Worm (Caenorhabditis elegans) whole organism, L1 larva: ENCODE measurements around the gene arl-8.

Source experiments
- C34B4.2 ChIP-seq: sonication (generic microtip); optimal IDR thresholded peaks from 2 replicates; lab custom pipeline; 2017; ENCODE audit warnings: mild to moderate bottlenecking, missing genetic modification characterization, missing compliant biosample characterization
- F16B12.6 ChIP-seq: fragments of 150-350 bp; optimal IDR thresholded peaks from 2 replicates; lab custom pipeline; 2014; ENCODE audit warnings: missing biosample characterization, missing genetic modification characterization
- Y116A8C.19 ChIP-seq: sonication (generic microtip); optimal IDR thresholded peaks from 2 replicates; lab custom pipeline; 2016; ENCODE audit warnings: missing compliant biosample characterization, missing genetic modification characterization, borderline replicate concordance
- aha-1 ChIP-seq: fragments of 150-350 bp; optimal IDR thresholded peaks from 2 replicates; lab custom pipeline; 2014; ENCODE audit warnings: missing biosample characterization, missing genetic modification characterization
- aly-2 ChIP-seq: fragments of 150-350 bp; optimal IDR thresholded peaks from 2 replicates; lab custom pipeline; 2014; ENCODE audit warnings: missing biosample characterization, missing genetic modification characterization
- ama-1 ChIP-seq: fragments of 150-350 bp; optimal IDR thresholded peaks from 2 replicates; lab custom pipeline; 2014
- ceh-63 ChIP-seq: fragments of 200-800 bp; sonication (Bioruptor generic); optimal IDR thresholded peaks from 2 replicates; lab custom pipeline; 2018; ENCODE audit warnings: mild to moderate bottlenecking, missing genetic modification characterization, missing compliant biosample characterization
- ceh-8 ChIP-seq: fragments of 200-800 bp; sonication (Bioruptor generic); optimal IDR thresholded peaks from 2 replicates; lab custom pipeline; 2018; ENCODE audit warnings: mild to moderate bottlenecking, missing genetic modification characterization, moderate library complexity, missing compliant biosample characterization
- ceh-88 ChIP-seq: fragments of 200-800 bp; sonication (Bioruptor generic); IDR thresholded peaks from 2 replicates; pipeline ENCODE4 v1.3.6; 2022; ENCODE audit warnings: missing genetic modification characterization, missing compliant biosample characterization
- ceh-90 ChIP-seq: sonication (generic microtip); optimal IDR thresholded peaks from 2 replicates; lab custom pipeline; 2016; ENCODE audit warnings: missing genetic modification characterization, missing compliant biosample characterization
- efl-1 ChIP-seq, 4 experiments: fragments of 150-350 bp; optimal IDR thresholded peaks in 3 of 4; peaks in 1 of 4; 1 replicate in 1 of 4; 2 replicates in 3 of 4; lab custom pipeline; 2014; ENCODE audit warnings: missing biosample characterization in 2 of 4, missing genetic modification characterization in 2 of 4, missing genetic modification reagents in 2 of 4
- egl-27 ChIP-seq, 2 experiments: fragments of 150-350 bp in 1 of 2; sonication (generic microtip); optimal IDR thresholded peaks; 3 replicates each; lab custom pipeline; 2017 to 2018; ENCODE audit warnings: missing biosample characterization in 2 of 2, missing genetic modification characterization in 2 of 2, missing genetic modification reagents in 2 of 2
- elt-2 ChIP-seq: sonication (generic microtip); optimal IDR thresholded peaks from 2 replicates; lab custom pipeline; 2016; ENCODE audit warnings: missing genetic modification characterization, mild to moderate bottlenecking, inconsistent platforms, missing compliant biosample characterization, missing genetic modification reagents
- ets-5 ChIP-seq: fragments of 200-800 bp; sonication (Bioruptor generic); IDR thresholded peaks from 2 replicates; pipeline ENCODE4 v1.3.6; 2022; ENCODE audit warnings: missing genetic modification characterization, missing compliant biosample characterization
- fkh-8 ChIP-seq: sonication (generic microtip); optimal IDR thresholded peaks from 2 replicates; lab custom pipeline; 2016; ENCODE audit warnings: mild to moderate bottlenecking, missing genetic modification characterization, missing compliant biosample characterization
- hpl-2 ChIP-seq: fragments of 150-350 bp; optimal IDR thresholded peaks from 2 replicates; lab custom pipeline; 2014; ENCODE audit warnings: missing biosample characterization, missing genetic modification reagents, missing genetic modification characterization
- lin-13 ChIP-seq: fragments of 150-350 bp; optimal IDR thresholded peaks from 2 replicates; lab custom pipeline; 2014; ENCODE audit warnings: missing biosample characterization, missing genetic modification reagents, missing genetic modification characterization
- lin-15B ChIP-seq: fragments of 150-350 bp; sonication (generic microtip); optimal IDR thresholded peaks from 3 replicates; lab custom pipeline; 2014; ENCODE audit warnings: missing biosample characterization, missing genetic modification characterization
- lir-3 ChIP-seq: sonication (generic microtip); optimal IDR thresholded peaks from 2 replicates; lab custom pipeline; 2016; ENCODE audit warnings: mild to moderate bottlenecking, missing genetic modification characterization, moderate library complexity, missing compliant biosample characterization; ENCODE audit not compliant: poor library complexity
- mab-9 ChIP-seq: fragments of 200-800 bp; sonication (Bioruptor generic); IDR thresholded peaks from 2 replicates; pipeline ENCODE4 v1.3.6; 2022; ENCODE audit warnings: missing genetic modification reagents, missing genetic modification characterization, missing compliant biosample characterization
- mdl-1 ChIP-seq, 2 experiments: fragments of 150-350 bp; optimal IDR thresholded peaks; 2 replicates each; lab custom pipeline; 2014 to 2017; ENCODE audit warnings: missing biosample characterization in 2 of 2, missing genetic modification characterization in 2 of 2, inconsistent platforms in 1 of 2
- nhr-11 ChIP-seq: fragments of 150-350 bp; optimal IDR thresholded peaks from 2 replicates; lab custom pipeline; 2014; ENCODE audit warnings: missing biosample characterization, missing genetic modification characterization
- nhr-237 ChIP-seq: fragments of 150-350 bp; optimal IDR thresholded peaks from 2 replicates; lab custom pipeline; 2014; ENCODE audit warnings: missing biosample characterization, missing genetic modification characterization
- nhr-71 ChIP-seq: sonication (generic microtip); optimal IDR thresholded peaks from 2 replicates; lab custom pipeline; 2016; ENCODE audit warnings: mild to moderate bottlenecking, missing genetic modification characterization, moderate library complexity, missing compliant biosample characterization
- nhr-76 ChIP-seq: sonication (generic microtip); optimal IDR thresholded peaks from 2 replicates; lab custom pipeline; 2017; ENCODE audit warnings: missing biosample characterization, missing genetic modification characterization
- nhr-77 ChIP-seq: fragments of 150-350 bp; optimal IDR thresholded peaks from 2 replicates; lab custom pipeline; 2014; ENCODE audit warnings: missing biosample characterization, missing genetic modification characterization
- nhr-85 ChIP-seq: sonication (generic microtip); peaks from one replicate; lab custom pipeline; 2016; ENCODE audit warnings: missing genetic modification characterization, inconsistent platforms, missing compliant biosample characterization
- skn-1 ChIP-seq: fragments of 150-350 bp; optimal IDR thresholded peaks from 2 replicates; lab custom pipeline; 2014; ENCODE audit warnings: missing biosample characterization, missing genetic modification characterization
- sup-37 ChIP-seq: fragments of 200-800 bp; sonication (Bioruptor generic); optimal IDR thresholded peaks from 2 replicates; lab custom pipeline; 2018; ENCODE audit warnings: mild to moderate bottlenecking, missing genetic modification characterization, missing compliant biosample characterization
- swsn-7 ChIP-seq: sonication (generic microtip); optimal IDR thresholded peaks from 2 replicates; lab custom pipeline; 2016; ENCODE audit warnings: missing genetic modification characterization, missing compliant biosample characterization
- tbx-2 ChIP-seq: sonication (generic microtip); optimal IDR thresholded peaks from 2 replicates; lab custom pipeline; 2016; ENCODE audit warnings: missing genetic modification characterization, missing compliant biosample characterization
- unc-130 ChIP-seq: fragments of 150-350 bp; optimal IDR thresholded peaks from 2 replicates; lab custom pipeline; 2017; ENCODE audit warnings: missing biosample characterization, missing genetic modification characterization, inconsistent platforms
- unc-98 ChIP-seq: fragments of 200-800 bp; sonication (Bioruptor generic); IDR thresholded peaks from 2 replicates; pipeline ENCODE4 v1.3.6; 2022; ENCODE audit warnings: missing genetic modification characterization, missing compliant biosample characterization
- vab-15 ChIP-seq: sonication (generic microtip); optimal IDR thresholded peaks from 2 replicates; lab custom pipeline; 2017; ENCODE audit warnings: missing genotype, mild to moderate bottlenecking, missing genetic modification characterization, missing compliant biosample characterization
- xbp-1 ChIP-seq: sonication (generic microtip); optimal IDR thresholded peaks from 2 replicates; lab custom pipeline; 2016; ENCODE audit warnings: missing genetic modification characterization, missing compliant biosample characterization
- ztf-4 ChIP-seq: fragments of 150-350 bp; optimal IDR thresholded peaks from 2 replicates; lab custom pipeline; 2014; ENCODE audit warnings: missing biosample characterization, missing genetic modification characterization

The arl-8 gene

DNA sequence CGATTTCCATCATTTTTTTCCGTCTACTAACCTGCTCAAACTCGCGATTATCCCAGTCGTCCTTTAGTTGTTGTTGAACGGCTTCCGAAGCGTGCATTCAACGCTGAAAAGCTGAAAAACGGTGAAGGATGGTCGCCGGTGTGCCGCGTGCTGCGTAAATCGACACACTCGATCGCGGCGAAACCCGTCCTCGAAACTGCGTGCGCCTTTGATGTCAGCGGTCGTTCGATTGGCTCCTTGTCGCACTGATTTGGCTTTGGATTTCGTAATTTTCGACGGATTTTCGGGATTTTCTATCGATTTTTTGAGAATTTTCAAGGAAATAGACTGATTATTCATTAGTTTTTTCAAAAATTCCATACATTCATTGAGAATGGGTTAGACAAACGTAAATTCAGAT, 595 bp upstream of the arl-8 start, which contains the start of the genes Y57G11C.1147 and nuo-3 (continued):
- TF ChIP-seq Y116A8C.19, result no peak
- TF ChIP-seq ets-5, result no peak
- no peak for TF ChIP-seq aly-2 (tag; lab: Kevin White, UChicago)
- no peak for TF ChIP-seq swsn-7 (tag; lab: Kevin White, UChicago)
- TF ChIP-seq xbp-1, result no peak
- peak in 1 of 2 experiments; percentile 24 for TF ChIP-seq mdl-1 (tag; optimal IDR thresholded peaks at IDR 0.05; lab: Kevin White, UChicago)
- TF ChIP-seq elt-2 (tag; lab: Kevin White, UChicago), result no peak
- no peak for TF ChIP-seq nhr-76 (tag; lab: Kevin White, UChicago)
- no peak for TF ChIP-seq F16B12.6
- peak; percentile 62 for TF ChIP-seq skn-1 (tag; lab: Kevin White, UChicago)
- TF ChIP-seq unc-98 (GFP tag; lab: Robert Waterston, UW), result no peak
- TF ChIP-seq unc-130, result no peak
- no peak for TF ChIP-seq lir-3 (tag; lab: Kevin White, UChicago)
- TF ChIP-seq hpl-2, result no peak
- TF ChIP-seq ceh-88 (GFP tag; lab: Robert Waterston, UW), result no peak
- no peak for TF ChIP-seq nhr-11 (tag; lab: Kevin White, UChicago)
- no peak for TF ChIP-seq egl-27 (tag; optimal IDR thresholded peaks at IDR 0.05; lab: Kevin White, UChicago)
- TF ChIP-seq ceh-63 (GFP tag; lab: Kevin White, UChicago), result no peak
- no peak for TF ChIP-seq lin-13
- TF ChIP-seq nhr-237 (tag; lab: Kevin White, UChicago), result no peak

DNA sequence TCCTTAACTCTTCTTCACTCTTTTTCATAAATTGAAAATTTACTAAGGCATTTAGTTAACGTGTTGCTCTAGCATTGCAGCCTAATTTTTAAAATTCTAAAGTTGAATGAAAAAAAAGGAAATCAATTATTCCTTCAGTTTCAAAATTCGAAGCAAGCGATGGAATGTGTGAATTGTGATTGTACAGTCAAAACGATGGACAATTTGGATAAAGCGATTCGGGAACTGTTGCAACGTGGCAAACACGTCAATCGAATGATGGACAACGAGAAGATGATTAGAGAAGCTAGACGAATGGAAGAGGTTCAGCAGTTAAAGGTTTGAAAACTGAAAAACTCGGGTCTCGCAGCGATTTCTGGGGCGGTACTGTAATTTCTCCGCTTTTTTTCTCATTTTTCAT, 1.2 kb downstream of the arl-8 start, which contains the start of gene Y57G11C.14:
Gene Y57G11C.14 (plus strand): TSS at position 126 of the 400 bp plus-strand sequence.
- TF ChIP-seq aha-1, result no peak
- peak; percentile 4 for TF ChIP-seq ama-1 (lab: Kevin White, UChicago)

DNA sequence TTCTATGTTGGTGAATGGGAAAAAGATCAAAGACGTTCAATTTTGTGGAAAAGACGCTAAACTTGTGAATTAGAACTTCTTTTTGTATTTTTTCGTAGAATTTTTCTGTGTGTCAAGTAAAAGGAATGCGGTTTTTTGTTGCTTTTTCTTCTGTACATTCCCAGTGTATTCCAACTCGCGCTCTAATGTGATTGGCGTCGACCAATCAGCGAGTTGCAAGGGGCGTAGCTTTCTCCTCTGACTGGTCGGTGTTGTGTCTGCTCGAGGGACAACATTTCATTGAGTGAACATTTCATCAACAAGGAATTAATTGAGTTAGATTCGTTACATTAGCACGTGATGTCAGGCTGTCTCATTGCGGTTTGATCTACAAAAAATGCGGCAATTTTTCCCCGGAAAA, 3.0 kb downstream of the arl-8 start:
- TF ChIP-seq efl-1 (optimal IDR thresholded peaks at IDR 0.05; lab: Kevin White, UChicago) (no peak), efl-1 (GFP tag; optimal IDR thresholded peaks at IDR 0.05 in 1 of 2; lab: Kevin White, UChicago) (no peak)

DNA sequence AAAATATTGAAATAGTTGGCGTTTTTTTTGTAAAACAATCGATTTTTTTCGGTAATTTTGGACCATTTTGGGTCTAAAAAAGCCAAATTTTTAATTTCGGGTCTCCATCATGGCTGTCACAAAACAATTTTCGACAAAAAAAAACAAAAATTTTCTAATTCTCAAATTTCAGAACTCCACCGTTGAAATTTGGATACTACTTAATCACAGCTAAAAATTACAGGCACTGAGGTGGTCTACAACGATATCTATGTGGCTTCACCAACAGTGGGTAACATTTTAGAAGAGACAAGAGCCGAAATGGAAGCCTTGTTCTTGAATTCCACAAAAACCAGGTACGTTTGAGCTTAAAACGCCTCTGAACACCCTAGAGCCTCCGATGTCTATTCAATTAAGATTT, 4.4 kb downstream of the arl-8 start, which contains the start of gene Y57G11C.1142:
Gene Y57G11C.1142 (plus strand): TSS at position 301 of the 400 bp plus-strand sequence.
- TF ChIP-seq sup-37 (GFP tag; lab: Kevin White, UChicago) (no peak), nhr-77 (tag; lab: Kevin White, UChicago) (no peak), nhr-71 (tag; lab: Kevin White, UChicago) (no peak), F16B12.6 (no peak), skn-1 (tag; lab: Kevin White, UChicago) (no peak), nhr-85 (tag; lab: Kevin White, UChicago) (no peak), lir-3 (tag; lab: Kevin White, UChicago) (no peak), nhr-76 (tag; lab: Kevin White, UChicago) (no peak), tbx-2 (tag; lab: Kevin White, UChicago) (no peak)

ce11 chrIV:14806903-14807302, 9.0 kb downstream of the arl-8 start, which contains the start of gene oig-5:
TSS of gene oig-5 (plus strand) at chrIV:14807203.
- TF ChIP-seq Y116A8C.19, result no peak
- no peak for TF ChIP-seq C34B4.2 (tag; lab: Kevin White, UChicago)
- no peak for TF ChIP-seq elt-2 (tag; lab: Kevin White, UChicago)
- TF ChIP-seq ama-1 (lab: Kevin White, UChicago), result no peak
- TF ChIP-seq fkh-8, result no peak
- peak; percentile 5 for TF ChIP-seq ceh-8 (GFP tag; lab: Kevin White, UChicago)
- TF ChIP-seq ceh-90, result no peak
- no peak for TF ChIP-seq lin-15B (tag; lab: Kevin White, UChicago)
- TF ChIP-seq vab-15 (tag; lab: Kevin White, UChicago), result no peak
- 0 out of 2 replicates have a peak, but pooled peaks have one; percentile 7 for TF ChIP-seq mab-9 (GFP tag; lab: Robert Waterston, UW)
- no peak for TF ChIP-seq ztf-4 (tag; lab: Kevin White, UChicago)
